Worm (Caenorhabditis elegans): Measurements from ENCODE around the gene C28H8.3.
A peak's percentile ranks its signal among the peaks of the same experiment; 100 is the strongest.

The C28H8.3 gene

DNA sequence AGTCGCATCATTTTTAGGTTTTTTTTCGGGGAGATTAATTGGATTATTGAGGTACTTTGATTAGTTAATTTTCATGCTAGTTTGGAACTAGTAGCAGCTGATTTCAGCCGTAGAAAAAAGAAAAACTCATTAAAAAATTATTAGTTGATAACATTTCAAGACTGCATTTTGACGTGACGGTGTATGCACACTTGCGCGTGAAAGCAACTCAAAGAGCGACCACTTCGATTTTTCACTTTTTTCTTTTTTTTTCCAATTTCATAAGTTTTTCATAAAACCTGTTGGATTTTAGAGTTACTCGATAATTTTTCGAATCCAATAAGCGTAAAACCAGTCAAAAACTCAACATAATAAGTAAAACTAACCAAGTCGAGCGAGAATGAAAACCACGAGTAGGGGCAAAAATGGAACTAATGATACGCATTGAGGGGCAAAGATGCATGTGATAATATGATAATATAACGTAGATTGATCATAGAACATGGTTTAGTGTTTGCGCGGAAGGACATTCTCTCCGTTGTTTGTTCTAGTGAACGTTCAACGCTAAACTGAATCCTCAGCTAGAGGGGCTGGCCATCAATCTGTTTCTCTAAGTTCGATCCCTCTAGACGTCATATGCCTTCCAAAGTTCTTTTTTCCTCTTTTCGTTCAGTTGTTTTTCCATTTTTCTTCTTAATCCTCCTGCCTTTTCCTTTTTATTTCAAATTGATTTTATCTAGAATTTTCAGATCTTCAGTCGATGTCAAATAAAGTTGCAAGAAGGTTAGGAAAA is 39.8 kb downstream of the C28H8.3 start, which contains the start of the genes F25B5.6 and F25B5.3:
Gene F25B5.6, minus strand, starts transcription at position 572 of the 772 bp plus-strand sequence.
Gene F25B5.3, plus strand, starts transcription at position 722 of the 772 bp plus-strand sequence.
- TF ChIP-seq lsy-2 (tag; optimal IDR thresholded peaks at IDR 0.05) (peak in 1 of 2 experiments; percentile 21), rbr-2 (tag; optimal IDR thresholded peaks at IDR 0.05) (no peak), nhr-25 (tag; optimal IDR thresholded peaks at IDR 0.05; ENCODE audit: borderline replicate concordance, insufficient read depth) (no peak), T26A8.4 (GFP tag; IDR thresholded peaks at IDR 0.05) (no peak), nhr-111 (GFP tag; optimal IDR thresholded peaks at IDR 0.05) (no peak), aha-1 (tag) (peak; percentile 75), mes-2 (tag; optimal IDR thresholded peaks at IDR 0.05; ENCODE audit: poor library complexity, severe bottlenecking) (peak; percentile 40), arid-1 (GFP tag; conservative IDR thresholded peaks at IDR 0.05) (0 out of 2 replicates have a peak, but pooled peaks have one; percentile 7), daf-16 (GFP tag; optimal IDR thresholded peaks at IDR 0.05) (no peak), daf-16 (tag; optimal IDR thresholded peaks at IDR 0.05) (peak; percentile 13), dve-1 (tag; optimal IDR thresholded peaks at IDR 0.05; ENCODE audit: insufficient read depth) (peak; percentile 8), ceh-20 (GFP tag; IDR thresholded peaks at IDR 0.05) (no peak), mdl-1 (tag; optimal IDR thresholded peaks at IDR 0.05) (peak in 1 of 2 experiments; percentile 69), unc-62 (GFP tag; optimal IDR thresholded peaks at IDR 0.05 in 1 of 2) (peak in 1 of 2 experiments; percentile 68), unc-62 (tag; optimal IDR thresholded peaks at IDR 0.05) (no peak), nhr-28 (tag; optimal IDR thresholded peaks at IDR 0.05) (peak; percentile 57), hlh-11 (tag; optimal IDR thresholded peaks at IDR 0.05) (peak; percentile 44), fos-1 (tag; optimal IDR thresholded peaks at IDR 0.05) (no peak), F49E8.2 (tag; optimal IDR thresholded peaks at IDR 0.05; ENCODE audit: borderline replicate concordance) (no peak), ama-1 (optimal IDR thresholded peaks at IDR 0.05) (no peak), hlh-30 (tag; optimal IDR thresholded peaks at IDR 0.05; ENCODE audit: insufficient read depth) (peak; percentile 76)

DNA sequence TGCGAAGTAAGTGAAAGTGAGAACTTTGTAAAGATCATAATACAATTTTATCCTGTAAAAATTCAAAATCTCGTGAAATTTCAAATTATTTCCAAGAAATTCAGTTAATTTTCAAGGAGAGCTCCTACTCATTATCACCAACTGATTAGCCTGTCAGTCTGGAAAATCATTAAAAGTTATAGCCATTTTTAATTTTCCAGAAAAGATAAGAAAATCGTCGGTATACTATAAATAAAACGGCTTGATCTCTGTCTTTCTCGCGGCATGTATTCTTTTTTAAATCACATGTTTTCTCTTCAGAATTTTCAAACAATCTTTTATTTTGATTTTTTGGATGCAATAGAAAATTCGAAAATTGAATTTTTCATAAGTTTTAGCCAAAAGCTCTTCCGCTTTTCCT is 40.5 kb downstream of the C28H8.3 start:
- TF ChIP-seq hlh-11 (tag; optimal IDR thresholded peaks at IDR 0.05), result no peak
- TF ChIP-seq hlh-30 (tag; optimal IDR thresholded peaks at IDR 0.05; ENCODE audit: insufficient read depth), result no peak
- TF ChIP-seq dmd-6 (GFP tag; IDR thresholded peaks at IDR 0.05), result peak; percentile 32; the same call in 1 of the 2 replicates
- no peak for TF ChIP-seq rbr-2 (tag; optimal IDR thresholded peaks at IDR 0.05)
- no peak for TF ChIP-seq nhr-25 (tag; optimal IDR thresholded peaks at IDR 0.05; ENCODE audit: borderline replicate concordance, insufficient read depth)
- TF ChIP-seq aly-2 (tag; optimal IDR thresholded peaks at IDR 0.05), result no peak
- TF ChIP-seq gei-8 (GFP tag; optimal IDR thresholded peaks at IDR 0.05), result no peak
- TF ChIP-seq ztf-11 (tag; optimal IDR thresholded peaks at IDR 0.05), result no peak
- no peak for TF ChIP-seq lin-38 (GFP tag; IDR thresholded peaks at IDR 0.05)
- TF ChIP-seq mep-1 (tag; optimal IDR thresholded peaks at IDR 0.05), result no peak
- TF ChIP-seq set-16 (GFP tag; IDR thresholded peaks at IDR 0.05), result no peak
- peak; percentile 43 for TF ChIP-seq dve-1 (tag; optimal IDR thresholded peaks at IDR 0.05; ENCODE audit: insufficient read depth)
- TF ChIP-seq unc-39 (tag; optimal IDR thresholded peaks at IDR 0.05), result no peak
- no peak for TF ChIP-seq R02D3.7 (tag; optimal IDR thresholded peaks at IDR 0.05)
- TF ChIP-seq mxl-2 (GFP tag; conservative IDR thresholded peaks at IDR 0.05), result no peak
- TF ChIP-seq nhr-42 (GFP tag; IDR thresholded peaks at IDR 0.05), result no peak
- TF ChIP-seq hmg-1.1 (GFP tag; IDR thresholded peaks at IDR 0.05), result no peak
- no peak for TF ChIP-seq fkh-10 (GFP tag; optimal IDR thresholded peaks at IDR 0.05)
- TF ChIP-seq snpc-1.2 (GFP tag; IDR thresholded peaks at IDR 0.05), result no peak
- no peak for TF ChIP-seq ceh-62 (tag; optimal IDR thresholded peaks at IDR 0.05)
- TF ChIP-seq ceh-44 (GFP tag; IDR thresholded peaks at IDR 0.05), result no peak
- peak; percentile 60; the same call in 1 of the 2 replicates for TF ChIP-seq php-3 (GFP tag; IDR thresholded peaks at IDR 0.05)

Measured in whole organism, L4 larva.